Worm (Caenorhabditis elegans): Measurements from ENCODE around the gene E02C12.19.

DNA sequence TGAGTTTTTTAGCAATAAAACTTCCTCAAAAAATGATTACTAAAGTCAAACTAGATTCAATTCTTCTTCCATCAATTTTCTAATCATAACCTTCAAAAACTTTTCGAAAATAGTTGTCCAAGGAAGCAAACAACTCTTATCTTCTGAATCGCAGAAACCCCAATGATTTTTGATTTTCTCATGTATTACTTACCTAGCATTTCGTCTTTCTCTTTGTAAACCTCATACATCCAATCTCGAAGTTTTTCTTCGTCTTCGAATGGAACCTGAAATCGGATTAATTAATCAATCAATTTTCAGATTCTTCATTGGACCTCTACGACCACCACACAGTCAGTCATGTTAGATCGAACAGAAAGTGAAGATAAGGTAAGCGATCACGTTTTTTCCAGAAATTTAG, 47.6 kb downstream of the E02C12.19 start, which contains the start of gene K07B1.4:
- TF ChIP-seq tab-1 (GFP tag; IDR thresholded peaks at IDR 0.05) (no peak), T22C8.4 (GFP tag; IDR thresholded peaks at IDR 0.05) (no peak), cog-1 (tag; optimal IDR thresholded peaks at IDR 0.05) (no peak), flt-1 (GFP tag; IDR thresholded peaks at IDR 0.05) (no peak), ztf-23 (GFP tag; IDR thresholded peaks at IDR 0.05) (no peak)
